Worm (Caenorhabditis elegans): ENCODE results near the gene rdy-2.

The rdy-2 gene

DNA sequence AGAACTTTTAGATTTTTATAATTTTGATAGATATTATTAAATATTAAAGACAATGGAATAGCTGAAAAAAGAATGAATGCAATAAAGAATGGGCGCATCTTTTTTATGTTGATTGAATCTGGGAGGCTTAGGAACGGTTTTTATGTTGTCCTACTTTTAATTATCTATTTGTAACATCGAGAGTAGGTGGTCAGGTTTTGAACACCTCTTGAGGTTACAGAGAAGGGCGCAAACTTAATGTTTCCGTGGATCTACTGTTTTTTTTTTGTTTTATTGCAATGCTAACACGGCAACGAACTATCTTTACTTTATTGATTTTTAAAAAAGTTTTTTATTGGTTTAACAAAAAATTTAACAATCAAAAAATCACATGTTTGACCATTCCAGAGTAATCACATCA is 13.1 kb upstream of the rdy-2 start, which contains the start of gene F53F4.7:
TSS of gene F53F4.7 (minus strand) at position 101 of the 400 bp plus-strand sequence.
- TF ChIP-seq tbx-37 (GFP tag; conservative IDR thresholded peaks at IDR 0.05), result no peak
- no peak for TF ChIP-seq flt-1 (GFP tag; IDR thresholded peaks at IDR 0.05)
- TF ChIP-seq pes-1 (GFP tag; IDR thresholded peaks at IDR 0.05), result no peak
- no peak for TF ChIP-seq ceh-13 (GFP tag; optimal IDR thresholded peaks at IDR 0.05)

DNA sequence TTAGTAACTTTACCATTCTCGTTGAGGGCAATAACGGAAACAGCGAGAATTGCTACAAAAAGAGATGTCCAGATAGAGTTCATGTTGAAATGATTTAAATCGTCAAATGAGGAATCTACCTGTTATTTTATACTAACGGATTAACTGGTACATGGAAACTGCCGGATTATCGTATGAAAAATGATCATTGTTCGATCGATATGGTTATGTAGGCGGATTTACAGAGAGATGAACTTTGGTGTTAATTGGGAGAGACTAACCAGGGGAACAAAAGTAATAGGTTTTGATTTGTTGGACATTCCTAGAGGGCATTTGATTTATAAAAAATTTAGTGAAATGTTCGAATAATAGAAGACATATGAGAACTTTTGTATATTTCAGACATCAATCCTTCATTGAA is 11.0 kb upstream of the rdy-2 start, which contains the start of gene spig-9:
TSS of gene spig-9 (minus strand) at position 101 of the 400 bp plus-strand sequence.
- TF ChIP-seq ama-1 (optimal IDR thresholded peaks at IDR 0.05) (no peak), tbx-11 (GFP tag; IDR thresholded peaks at IDR 0.05) (no peak), ceh-36 (tag; optimal IDR thresholded peaks at IDR 0.05) (no peak), tra-4 (tag; optimal IDR thresholded peaks at IDR 0.05) (no peak), aly-1 (tag; optimal IDR thresholded peaks at IDR 0.05) (no peak), hmbx-1 (tag; optimal IDR thresholded peaks at IDR 0.05) (no peak), flt-1 (GFP tag; IDR thresholded peaks at IDR 0.05) (no peak), hmg-4 (GFP tag; optimal IDR thresholded peaks at IDR 0.05) (no peak), sea-1 (GFP tag; conservative IDR thresholded peaks at IDR 0.05) (no peak), ets-7 (tag; optimal IDR thresholded peaks at IDR 0.05) (no peak), pes-1 (GFP tag; IDR thresholded peaks at IDR 0.05) (no peak), scrt-1 (GFP tag; IDR thresholded peaks at IDR 0.05) (no peak), ceh-13 (GFP tag; optimal IDR thresholded peaks at IDR 0.05) (no peak), tbx-37 (GFP tag; conservative IDR thresholded peaks at IDR 0.05) (no peak)

DNA sequence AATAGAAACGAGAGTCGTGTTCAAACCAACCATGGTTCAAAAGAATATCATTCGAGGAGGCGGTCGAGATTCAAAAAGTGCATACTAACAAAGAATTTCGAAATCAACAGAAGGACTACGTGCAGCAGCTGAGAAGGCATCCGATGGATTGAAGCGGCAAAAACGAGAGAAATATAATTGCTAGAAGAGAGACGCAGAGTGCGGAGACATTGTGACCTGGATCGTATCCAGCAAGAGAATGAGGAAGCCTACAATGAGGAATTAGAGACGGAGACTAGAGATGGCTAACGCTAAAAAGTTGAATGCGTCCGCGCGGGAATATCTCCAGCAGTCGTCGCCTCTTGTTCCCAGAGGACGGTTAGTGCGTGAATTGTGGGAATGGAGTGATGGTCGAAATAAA is 9.0 kb upstream of the rdy-2 start:
- no peak for TF ChIP-seq aly-1 (tag; optimal IDR thresholded peaks at IDR 0.05)
- no peak for TF ChIP-seq sea-1 (GFP tag; conservative IDR thresholded peaks at IDR 0.05)
- no peak for TF ChIP-seq tra-4 (tag; optimal IDR thresholded peaks at IDR 0.05)
- TF ChIP-seq ceh-13 (GFP tag; optimal IDR thresholded peaks at IDR 0.05), result no peak
- TF ChIP-seq ets-7 (tag; optimal IDR thresholded peaks at IDR 0.05), result no peak
- no peak for TF ChIP-seq pes-1 (GFP tag; IDR thresholded peaks at IDR 0.05)
- TF ChIP-seq hnd-1 (tag; optimal IDR thresholded peaks at IDR 0.05), result no peak
- no peak for TF ChIP-seq scrt-1 (GFP tag; IDR thresholded peaks at IDR 0.05)
- no peak for TF ChIP-seq hmbx-1 (tag; optimal IDR thresholded peaks at IDR 0.05)
- no peak for TF ChIP-seq ama-1 (optimal IDR thresholded peaks at IDR 0.05)
- no peak for TF ChIP-seq tbx-11 (GFP tag; IDR thresholded peaks at IDR 0.05)
- TF ChIP-seq ceh-36 (tag; optimal IDR thresholded peaks at IDR 0.05), result no peak
- TF ChIP-seq hmg-4 (GFP tag; optimal IDR thresholded peaks at IDR 0.05), result no peak
- no peak for TF ChIP-seq B0310.2 (tag; optimal IDR thresholded peaks at IDR 0.05)
- no peak for TF ChIP-seq F13C5.2 (tag; optimal IDR thresholded peaks at IDR 0.05)
- TF ChIP-seq tbx-37 (GFP tag; conservative IDR thresholded peaks at IDR 0.05), result no peak
- TF ChIP-seq flt-1 (GFP tag; IDR thresholded peaks at IDR 0.05), result no peak

DNA sequence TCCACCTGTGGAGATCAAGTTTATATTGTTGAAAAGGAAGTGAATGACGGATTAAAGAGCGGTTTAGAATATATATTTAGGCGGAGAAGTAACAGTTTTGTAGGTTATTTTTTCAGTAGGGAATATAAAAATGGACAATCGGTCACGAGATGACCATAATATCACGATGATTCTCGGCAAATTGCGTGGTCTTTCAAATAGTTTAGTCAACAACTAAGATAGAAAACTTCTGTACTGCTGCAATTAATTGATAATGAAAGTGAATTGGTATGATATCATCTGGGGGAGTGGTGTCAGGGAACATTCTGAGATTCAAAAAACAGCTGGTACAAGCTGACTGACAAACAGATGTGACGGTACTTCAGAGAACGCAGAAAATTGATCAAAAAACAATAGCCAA is 7.7 kb upstream of the rdy-2 start:
- TF ChIP-seq ets-7 (tag; optimal IDR thresholded peaks at IDR 0.05) (no peak), hnd-1 (tag; optimal IDR thresholded peaks at IDR 0.05) (no peak), flt-1 (GFP tag; IDR thresholded peaks at IDR 0.05) (no peak), aly-1 (tag; optimal IDR thresholded peaks at IDR 0.05) (no peak)

DNA sequence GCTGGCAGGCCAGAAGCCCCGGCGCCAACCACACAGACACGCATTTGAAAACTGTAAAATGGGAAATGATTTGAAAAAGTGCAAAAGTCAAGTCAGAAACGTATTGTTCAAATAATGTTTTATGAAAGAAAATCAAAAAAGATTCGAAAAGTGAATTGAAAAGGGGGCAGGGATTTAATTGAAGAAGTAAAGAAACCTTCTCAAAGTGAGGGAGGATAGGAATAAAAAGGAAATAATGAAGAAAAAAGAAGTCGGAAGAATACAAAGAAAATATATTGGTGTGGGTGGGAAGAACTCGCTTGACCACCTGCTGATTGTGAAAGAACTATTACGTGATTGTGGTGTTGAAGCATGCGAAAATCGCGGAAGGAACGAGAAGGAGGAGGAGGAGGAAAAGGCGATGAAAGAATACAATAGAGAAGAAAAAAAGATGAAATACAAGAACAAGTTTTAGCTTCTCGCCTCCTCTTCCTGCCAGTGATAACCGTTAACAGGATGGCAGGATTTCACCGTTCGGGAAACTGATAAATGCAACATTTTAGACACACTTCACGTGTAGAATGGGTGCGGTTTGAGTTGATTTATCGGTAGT is 6.0 kb upstream of the rdy-2 start, which contains the start of gene fmo-4:
TSS of gene fmo-4 (minus strand) at position 51 of the 592 bp plus-strand sequence.
- TF ChIP-seq tbx-11 (GFP tag; IDR thresholded peaks at IDR 0.05), result no peak
- no peak for TF ChIP-seq hmg-4 (GFP tag; optimal IDR thresholded peaks at IDR 0.05)
- no peak for TF ChIP-seq hmbx-1 (tag; optimal IDR thresholded peaks at IDR 0.05)
- no peak for TF ChIP-seq tra-4 (tag; optimal IDR thresholded peaks at IDR 0.05)
- no peak for TF ChIP-seq hnd-1 (tag; optimal IDR thresholded peaks at IDR 0.05)
- no peak for TF ChIP-seq tbx-37 (GFP tag; conservative IDR thresholded peaks at IDR 0.05)
- TF ChIP-seq B0310.2 (tag; optimal IDR thresholded peaks at IDR 0.05), result no peak
- TF ChIP-seq ceh-36 (tag; optimal IDR thresholded peaks at IDR 0.05), result no peak

DNA sequence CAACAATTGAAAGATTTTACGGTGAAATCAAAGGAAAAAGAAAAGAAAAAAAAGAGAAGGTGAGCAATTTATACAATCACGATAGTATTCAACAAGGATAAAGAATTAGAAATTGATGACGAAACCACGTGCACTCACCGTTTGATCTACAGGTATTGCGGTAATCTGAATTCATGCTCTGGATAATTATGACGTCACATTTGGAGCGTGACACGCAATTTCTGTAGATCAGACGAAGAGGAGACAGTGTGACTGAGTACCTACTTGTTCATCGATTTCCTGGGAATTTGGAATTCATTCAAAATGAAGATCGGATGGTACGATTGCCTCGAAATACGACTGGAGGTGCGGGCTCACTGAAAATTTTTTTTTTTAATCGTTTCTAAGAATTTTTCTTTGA is 2.4 kb downstream of the rdy-2 start:
- TF ChIP-seq tbx-11 (GFP tag; IDR thresholded peaks at IDR 0.05), result no peak
- TF ChIP-seq hmg-4 (GFP tag; optimal IDR thresholded peaks at IDR 0.05), result no peak
- no peak for TF ChIP-seq scrt-1 (GFP tag; IDR thresholded peaks at IDR 0.05)
- TF ChIP-seq pes-1 (GFP tag; IDR thresholded peaks at IDR 0.05), result no peak
- TF ChIP-seq hnd-1 (tag; optimal IDR thresholded peaks at IDR 0.05), result no peak

DNA sequence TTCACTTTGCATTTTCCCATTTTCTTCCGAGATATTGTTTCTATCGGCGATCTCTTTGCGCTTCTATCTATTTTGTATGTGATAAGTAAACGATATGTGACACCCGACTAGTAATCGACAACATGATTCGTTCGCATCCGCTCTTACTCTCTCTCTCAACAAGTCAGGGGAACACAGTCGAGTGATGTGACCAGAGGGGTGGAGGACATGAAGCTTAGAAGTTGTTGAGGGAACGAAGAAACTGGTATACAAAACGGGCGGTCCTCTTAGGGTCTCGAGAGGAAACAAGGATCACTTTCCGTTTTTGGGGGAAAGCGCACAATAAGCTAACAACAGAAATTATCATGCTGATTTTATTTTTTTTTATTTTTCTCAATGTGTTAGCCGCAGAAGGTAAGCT is 7.7 kb downstream of the rdy-2 start, which contains the start of gene F53F4.4:
TSS of gene F53F4.4 (plus strand) at position 301 of the 400 bp plus-strand sequence.
- TF ChIP-seq F13C5.2 (tag; optimal IDR thresholded peaks at IDR 0.05), result no peak
- no peak for TF ChIP-seq hnd-1 (tag; optimal IDR thresholded peaks at IDR 0.05)
- TF ChIP-seq hmbx-1 (tag; optimal IDR thresholded peaks at IDR 0.05), result no peak
- no peak for TF ChIP-seq ceh-36 (tag; optimal IDR thresholded peaks at IDR 0.05)
- no peak for TF ChIP-seq tbx-11 (GFP tag; IDR thresholded peaks at IDR 0.05)
- TF ChIP-seq tbx-37 (GFP tag; conservative IDR thresholded peaks at IDR 0.05), result no peak
- TF ChIP-seq B0310.2 (tag; optimal IDR thresholded peaks at IDR 0.05), result no peak
- no peak for TF ChIP-seq pes-1 (GFP tag; IDR thresholded peaks at IDR 0.05)
- no peak for TF ChIP-seq hmg-4 (GFP tag; optimal IDR thresholded peaks at IDR 0.05)
- TF ChIP-seq sea-1 (GFP tag; conservative IDR thresholded peaks at IDR 0.05), result no peak
- TF ChIP-seq scrt-1 (GFP tag; IDR thresholded peaks at IDR 0.05), result no peak
- TF ChIP-seq ama-1 (optimal IDR thresholded peaks at IDR 0.05), result no peak
- TF ChIP-seq flt-1 (GFP tag; IDR thresholded peaks at IDR 0.05), result no peak
- no peak for TF ChIP-seq aly-1 (tag; optimal IDR thresholded peaks at IDR 0.05)

DNA sequence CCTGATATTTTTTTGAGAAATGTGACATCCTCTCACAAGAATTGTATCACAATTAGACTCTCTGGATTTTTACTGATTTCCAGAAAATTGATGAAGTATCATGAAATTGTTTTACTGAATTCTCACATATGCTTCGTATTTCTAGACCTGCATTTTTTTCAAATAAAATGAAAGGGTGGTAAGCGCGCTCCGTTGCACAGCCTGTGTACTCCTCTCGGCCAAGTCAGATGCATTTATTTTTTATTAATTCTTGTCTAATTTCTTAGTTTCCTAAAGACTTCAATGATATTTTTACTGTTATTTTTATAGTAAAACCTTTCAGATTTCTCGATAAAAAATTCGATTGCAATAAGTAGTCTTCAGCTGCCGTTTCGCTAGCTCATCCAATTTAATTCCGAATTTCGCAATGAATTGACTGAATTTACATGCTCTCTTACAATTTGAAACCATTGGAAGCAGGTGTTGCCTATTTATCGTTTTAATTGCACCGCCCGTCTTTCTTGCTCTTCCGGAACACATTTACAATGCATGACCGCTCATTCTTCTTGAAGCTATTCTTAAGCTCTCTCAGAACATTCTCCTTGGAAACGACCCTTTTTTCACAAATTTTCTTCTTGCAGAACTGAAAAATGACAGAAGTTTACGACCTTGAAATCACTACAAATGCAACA is 9.1 kb downstream of the rdy-2 start, which contains the start of gene tbcb-1:
TSS of gene tbcb-1 (plus strand) at position 621 of the 671 bp plus-strand sequence.
- TF ChIP-seq ceh-13 (GFP tag; optimal IDR thresholded peaks at IDR 0.05) (no peak), tra-4 (tag; optimal IDR thresholded peaks at IDR 0.05) (no peak), aly-1 (tag; optimal IDR thresholded peaks at IDR 0.05) (no peak), scrt-1 (GFP tag; IDR thresholded peaks at IDR 0.05) (no peak), pes-1 (GFP tag; IDR thresholded peaks at IDR 0.05) (no peak), tbx-11 (GFP tag; IDR thresholded peaks at IDR 0.05) (no peak), hmg-4 (GFP tag; optimal IDR thresholded peaks at IDR 0.05) (no peak), B0310.2 (tag; optimal IDR thresholded peaks at IDR 0.05) (no peak), ceh-36 (tag; optimal IDR thresholded peaks at IDR 0.05) (no peak)

Data from whole organism, early embryonic.